Worm (Caenorhabditis elegans): Measurements from ENCODE around the gene fbxb-90.
"Not testable (repeated sequence)": the region's sequence is repeated elsewhere in the genome, so short reads cannot be mapped to it uniquely, and the experiment has no call there.

The fbxb-90 gene

ce11 chrII:3764486-3764885, 15.9 kb upstream of the fbxb-90 start, which contains the start of gene srx-112:
Gene srx-112 (minus strand): TSS chrII:3764586.
- TF ChIP-seq nhr-12 (tag; optimal IDR thresholded peaks at IDR 0.05) (no peak), nhr-21 (tag; optimal IDR thresholded peaks at IDR 0.05) (no peak), ZK546.5 (tag; optimal IDR thresholded peaks at IDR 0.05) (no peak), nhr-10 (tag; optimal IDR thresholded peaks at IDR 0.05) (no peak)

- TF ChIP-seq blmp-1 (tag; optimal IDR thresholded peaks at IDR 0.05; ENCODE audit: insufficient read depth); C34F6.9 (tag; optimal IDR thresholded peaks at IDR 0.05); nhr-6 (tag; optimal IDR thresholded peaks at IDR 0.05): not testable (repeated sequence)
These were observed 13.0 kb upstream of the fbxb-90 start, which contains the start of gene T24E12.6 for ce11 chrII:3761599-3761998. Gene T24E12.6 (minus strand): TSS chrII:3761699.

- TF ChIP-seq nhr-12 (tag; optimal IDR thresholded peaks at IDR 0.05) = no peak
- no peak for TF ChIP-seq sma-3 (GFP tag; optimal IDR thresholded peaks at IDR 0.05)
- TF ChIP-seq nhr-23 (tag; optimal IDR thresholded peaks at IDR 0.05) = no peak
- TF ChIP-seq mdl-1 (tag; optimal IDR thresholded peaks at IDR 0.05) = no peak
- no peak for TF ChIP-seq mab-5 (tag; optimal IDR thresholded peaks at IDR 0.05)
- TF ChIP-seq nhr-237 (tag; optimal IDR thresholded peaks at IDR 0.05) = no peak
- TF ChIP-seq unc-39 (tag; optimal IDR thresholded peaks at IDR 0.05) = no peak
- TF ChIP-seq nhr-10 (tag; optimal IDR thresholded peaks at IDR 0.05) = no peak
- TF ChIP-seq lin-11 (tag; optimal IDR thresholded peaks at IDR 0.05) = no peak
- no peak for TF ChIP-seq elt-3 (tag; optimal IDR thresholded peaks at IDR 0.05)
- no peak for TF ChIP-seq zag-1 (tag; optimal IDR thresholded peaks at IDR 0.05)
- no peak for TF ChIP-seq nhr-6 (tag; optimal IDR thresholded peaks at IDR 0.05)
- no peak for TF ChIP-seq blmp-1 (tag; optimal IDR thresholded peaks at IDR 0.05; ENCODE audit: insufficient read depth)
- no peak for TF ChIP-seq gmeb-1 (tag; optimal IDR thresholded peaks at IDR 0.05)
- TF ChIP-seq elt-1 (tag; optimal IDR thresholded peaks at IDR 0.05) = no peak
- no peak for TF ChIP-seq sma-9 (GFP tag; optimal IDR thresholded peaks at IDR 0.05)
- TF ChIP-seq sma-9 (tag; optimal IDR thresholded peaks at IDR 0.05) = no peak
- TF ChIP-seq nhr-21 (tag; optimal IDR thresholded peaks at IDR 0.05) = no peak
- TF ChIP-seq alr-1 (tag; optimal IDR thresholded peaks at IDR 0.05) = no peak
- TF ChIP-seq unc-62 (GFP tag; optimal IDR thresholded peaks at IDR 0.05) = no peak
- no peak for TF ChIP-seq ZK546.5 (tag; optimal IDR thresholded peaks at IDR 0.05)
These were observed 10.4 kb upstream of the fbxb-90 start, which contains the start of gene T24E12.12 for ce11 chrII:3759010-3759409. Gene T24E12.12 (plus strand): TSS chrII:3759290.

- no peak for TF ChIP-seq nhr-237 (tag; optimal IDR thresholded peaks at IDR 0.05)
- TF ChIP-seq sem-4 (tag; optimal IDR thresholded peaks at IDR 0.05) = no peak
- no peak for TF ChIP-seq nhr-25 (tag; optimal IDR thresholded peaks at IDR 0.05)
- no peak for TF ChIP-seq nhr-21 (tag; optimal IDR thresholded peaks at IDR 0.05)
- TF ChIP-seq unc-39 (tag; optimal IDR thresholded peaks at IDR 0.05) = no peak
- no peak for TF ChIP-seq ceh-16 (tag; optimal IDR thresholded peaks at IDR 0.05)
- no peak for TF ChIP-seq blmp-1 (tag; optimal IDR thresholded peaks at IDR 0.05; ENCODE audit: insufficient read depth)
- no peak for TF ChIP-seq ceh-82 (tag; optimal IDR thresholded peaks at IDR 0.05)
- TF ChIP-seq alr-1 (tag; optimal IDR thresholded peaks at IDR 0.05) = no peak
- TF ChIP-seq egl-27 (tag; optimal IDR thresholded peaks at IDR 0.05) = no peak
- no peak for TF ChIP-seq nhr-77 (tag; optimal IDR thresholded peaks at IDR 0.05)
- TF ChIP-seq unc-55 (GFP tag; optimal IDR thresholded peaks at IDR 0.05) = no peak
- no peak for TF ChIP-seq unc-62 (GFP tag; optimal IDR thresholded peaks at IDR 0.05)
- no peak for TF ChIP-seq ZK546.5 (tag; optimal IDR thresholded peaks at IDR 0.05)
These were observed 8.9 kb upstream of the fbxb-90 start, which contains the start of gene srx-111 for ce11 chrII:3757499-3757898. Gene srx-111 (plus strand): TSS chrII:3757799.

- TF ChIP-seq F13H6.1 (tag; optimal IDR thresholded peaks at IDR 0.05) (no peak), sma-3 (GFP tag; optimal IDR thresholded peaks at IDR 0.05) (no peak), sem-4 (tag; optimal IDR thresholded peaks at IDR 0.05) (no peak), Y55F3AM.14 (GFP tag; optimal IDR thresholded peaks at IDR 0.05) (no peak)
These were observed 5.0 kb upstream of the fbxb-90 start, which contains the start of gene rcd-1 for ce11 chrII:3753598-3753997. Gene rcd-1 (plus strand): TSS chrII:3753898.

- no peak for TF ChIP-seq nhr-11 (tag; optimal IDR thresholded peaks at IDR 0.05)
- no peak for TF ChIP-seq unc-62 (GFP tag; optimal IDR thresholded peaks at IDR 0.05)
- no peak for TF ChIP-seq sma-3 (GFP tag; optimal IDR thresholded peaks at IDR 0.05)
- no peak for TF ChIP-seq elt-1 (tag; optimal IDR thresholded peaks at IDR 0.05)
- no peak for TF ChIP-seq mab-5 (tag; optimal IDR thresholded peaks at IDR 0.05)
- TF ChIP-seq nhr-25 (tag; optimal IDR thresholded peaks at IDR 0.05) = no peak
- TF ChIP-seq nhr-237 (tag; optimal IDR thresholded peaks at IDR 0.05) = no peak
These were observed 3.6 kb upstream of the fbxb-90 start, which contains the start of gene sdz-11 for ce11 chrII:3752184-3752583. Gene sdz-11 (minus strand): TSS chrII:3752284.

Data from whole organism, L2 larva.